Worm (Caenorhabditis elegans) whole organism, early embryonic: Measurements from ENCODE around the gene sup-12.

Experiments
- F13C5.2 ChIP-seq: sonication (generic microtip); optimal IDR thresholded peaks from 2 replicates; lab custom pipeline; 2017; ENCODE audit warnings: mild to moderate bottlenecking, missing genetic modification characterization, inconsistent platforms, missing compliant biosample characterization
- ama-1 ChIP-seq: fragments of 150-350 bp; optimal IDR thresholded peaks from 2 replicates; lab custom pipeline; 2014
- ceh-13 ChIP-seq: fragments of 200-800 bp; sonication (Bioruptor generic); optimal IDR thresholded peaks from 2 replicates; lab custom pipeline; 2018; ENCODE audit warnings: mild to moderate bottlenecking, missing genetic modification characterization, missing compliant biosample characterization
- ceh-36 ChIP-seq: sonication (generic microtip); optimal IDR thresholded peaks from 2 replicates; lab custom pipeline; 2016; ENCODE audit warnings: missing genetic modification characterization, inconsistent platforms, missing compliant biosample characterization
- ets-7 ChIP-seq: sonication (generic microtip); optimal IDR thresholded peaks from 2 replicates; lab custom pipeline; 2016; ENCODE audit warnings: missing genotype, missing genetic modification characterization, missing compliant biosample characterization
- flt-1 ChIP-seq: fragments of 200-800 bp; sonication (Bioruptor generic); IDR thresholded peaks from 2 replicates; pipeline ENCODE4 v1.3.6; 2022; ENCODE audit warnings: missing genetic modification characterization, missing compliant biosample characterization
- hmbx-1 ChIP-seq: sonication (generic microtip); optimal IDR thresholded peaks from 2 replicates; lab custom pipeline; 2016; ENCODE audit warnings: mild to moderate bottlenecking, missing genetic modification characterization, missing compliant biosample characterization
- hmg-4 ChIP-seq: fragments of 200-800 bp; sonication (Bioruptor generic); optimal IDR thresholded peaks from 2 replicates; lab custom pipeline; 2018; ENCODE audit warnings: mild to moderate bottlenecking, missing genetic modification characterization, missing compliant biosample characterization
- hnd-1 ChIP-seq: sonication (generic microtip); optimal IDR thresholded peaks from 2 replicates; lab custom pipeline; 2016; ENCODE audit warnings: missing genetic modification characterization, missing compliant biosample characterization
- pes-1 ChIP-seq: fragments of 200-800 bp; sonication (Bioruptor generic); IDR thresholded peaks from 2 replicates; pipeline ENCODE4 v1.3.6; 2022; ENCODE audit warnings: missing genetic modification reagents, missing genetic modification characterization, missing compliant biosample characterization
- scrt-1 ChIP-seq: fragments of 200-800 bp; sonication (Bioruptor generic); IDR thresholded peaks from 2 replicates; pipeline ENCODE4 v1.3.6; 2022; ENCODE audit warnings: missing genetic modification characterization, missing compliant biosample characterization
- tbx-37 ChIP-seq: fragments of 200-800 bp; sonication (Bioruptor generic); conservative IDR thresholded peaks from 2 replicates; pipeline ENCODE4 v1.3.6; 2022; ENCODE audit warnings: missing genetic modification reagents, missing genetic modification characterization, missing compliant biosample characterization
- tra-4 ChIP-seq: sonication (generic microtip); optimal IDR thresholded peaks from 2 replicates; lab custom pipeline; 2017; ENCODE audit warnings: missing genetic modification characterization, missing compliant biosample characterization

ce11 chrX:3875714-3876113 is 28.7 kb upstream of the sup-12 start:
- TF ChIP-seq ama-1 (lab: Kevin White, UChicago) (no peak), pes-1 (GFP tag; lab: Robert Waterston, UW) (no peak), hmg-4 (GFP tag; lab: Kevin White, UChicago) (no peak), ceh-13 (no peak), scrt-1 (GFP tag; lab: Robert Waterston, UW) (no peak), ets-7 (no peak), ceh-36 (no peak), flt-1 (GFP tag; lab: Robert Waterston, UW) (no peak), hnd-1 (no peak), tra-4 (tag; lab: Kevin White, UChicago) (no peak), tbx-37 (GFP tag; lab: Robert Waterston, UW) (no peak), hmbx-1 (tag; lab: Kevin White, UChicago) (no peak), F13C5.2 (no peak)
